Fruit fly (Drosophila melanogaster) whole organism, embryonic: ENCODE measurements around the gene Traf-like.
A peak's percentile ranks its signal among the peaks of the same experiment; 100 is the strongest.

Source experiments
- Abd-B ChIP-seq: fragments of 200-800 bp; sonication (Bioruptor generic); optimal IDR thresholded peaks from 2 replicates; lab custom pipeline; 2018; ENCODE audit warnings: missing biosample characterization, mild to moderate bottlenecking, missing genetic modification characterization, moderate library complexity
- Atf-2 ChIP-seq: fragments of 200-800 bp; sonication (Bioruptor generic); optimal IDR thresholded peaks from 2 replicates; lab custom pipeline; 2016; ENCODE audit warnings: missing biosample characterization, missing genetic modification characterization
- B-H1 ChIP-seq: fragments of 200-800 bp; sonication (Bioruptor generic); IDR thresholded peaks from 3 replicates; pipeline ENCODE4 v1.3.6; 2022; ENCODE audit warnings: missing biosample characterization, missing genetic modification characterization
- CG11093 ChIP-seq: fragments of 200-800 bp; sonication (Bioruptor generic); IDR thresholded peaks from 3 replicates; pipeline ENCODE4 v1.3.6; 2022; ENCODE audit warnings: missing biosample characterization, missing genetic modification characterization
- CG11247 ChIP-seq: fragments of 200-800 bp; sonication (Bioruptor generic); IDR thresholded peaks from 2 replicates; pipeline ENCODE4 v1.3.6; 2022; ENCODE audit warnings: missing biosample characterization, missing genetic modification characterization
- CG11504 ChIP-seq: fragments of 200-800 bp; sonication (Bioruptor generic); optimal IDR thresholded peaks from 3 replicates; lab custom pipeline; 2019; ENCODE audit warnings: missing biosample characterization, mild to moderate bottlenecking, missing genetic modification characterization, moderate library complexity
- CG12219 ChIP-seq: fragments of 200-800 bp; sonication (Bioruptor generic); optimal IDR thresholded peaks from 3 replicates; lab custom pipeline; 2018; ENCODE audit warnings: missing biosample characterization, mild to moderate bottlenecking, missing genetic modification characterization
- CG12942 ChIP-seq: fragments of 200-800 bp; sonication (Bioruptor generic); optimal IDR thresholded peaks from 3 replicates; lab custom pipeline; 2016; ENCODE audit warnings: missing biosample characterization, missing genetic modification characterization
- CG13123 ChIP-seq: fragments of 200-800 bp; sonication (Bioruptor generic); optimal IDR thresholded peaks from 2 replicates; lab custom pipeline; 2016; ENCODE audit warnings: missing biosample characterization, missing genetic modification characterization
- CG2129 ChIP-seq: fragments of 200-800 bp; sonication (Bioruptor generic); IDR thresholded peaks from 2 replicates; pipeline ENCODE4 v1.3.6; 2022; ENCODE audit warnings: missing biosample characterization, missing genetic modification characterization; ENCODE audit not compliant: partially characterized antibody
- CG2712 ChIP-seq: fragments of 200-800 bp; optimal IDR thresholded peaks from 3 replicates; lab custom pipeline; 2019; ENCODE audit warnings: missing biosample characterization, mild to moderate bottlenecking, missing genetic modification characterization, moderate library complexity
- CG2889 ChIP-seq: fragments of 200-800 bp; sonication (Bioruptor generic); IDR thresholded peaks from 3 replicates; pipeline ENCODE4 v1.3.6; 2022; ENCODE audit warnings: missing biosample characterization, missing genetic modification characterization
- CG7786 ChIP-seq: fragments of 200-800 bp; sonication (Bioruptor generic); optimal IDR thresholded peaks from 2 replicates; lab custom pipeline; 2016; ENCODE audit warnings: missing biosample characterization, missing genetic modification characterization
- CG7963 ChIP-seq: fragments of 200-800 bp; sonication (Bioruptor generic); IDR thresholded peaks from 3 replicates; pipeline ENCODE4 v1.3.6; 2022; ENCODE audit warnings: missing biosample characterization, missing genetic modification characterization; ENCODE audit not compliant: partially characterized antibody
- CG9727 ChIP-seq: fragments of 200-800 bp; sonication (Bioruptor generic); optimal IDR thresholded peaks from 3 replicates; lab custom pipeline; 2017; ENCODE audit warnings: missing biosample characterization, mild to moderate bottlenecking, missing genetic modification characterization
- Camta ChIP-seq: fragments of 200-800 bp; sonication (Bioruptor generic); optimal IDR thresholded peaks from 2 replicates; lab custom pipeline; 2016; ENCODE audit warnings: missing biosample characterization, missing genetic modification characterization
- Dfd ChIP-seq, 2 experiments: fragments of >200 bp; optimal IDR thresholded peaks; 2 replicates each; lab custom pipeline; 2017; ENCODE audit warnings: missing biosample characterization in 2 of 2, missing genetic modification characterization in 2 of 2
- Drgx ChIP-seq: fragments of 200-800 bp; sonication (Bioruptor generic); IDR thresholded peaks from 2 replicates; pipeline ENCODE4 v1.3.6; 2022; ENCODE audit warnings: missing biosample characterization, missing genetic modification characterization
- H15 ChIP-seq: fragments of 200-800 bp; sonication (Bioruptor generic); IDR thresholded peaks from 3 replicates; pipeline ENCODE4 v1.3.6; 2022; ENCODE audit warnings: missing biosample characterization, missing genetic modification characterization
- HHEX ChIP-seq: fragments of 200-800 bp; sonication (Bioruptor generic); optimal IDR thresholded peaks from 3 replicates; lab custom pipeline; 2017; ENCODE audit warnings: missing biosample characterization, mild to moderate bottlenecking, missing genetic modification characterization, missing genetic modification reagents
- Hr39 ChIP-seq: fragments of >200 bp; optimal IDR thresholded peaks from 2 replicates; lab custom pipeline; 2017
- Hsf ChIP-seq: fragments of 200-800 bp; sonication (Bioruptor generic); optimal IDR thresholded peaks from 3 replicates; lab custom pipeline; 2016; ENCODE audit warnings: missing biosample characterization, missing genetic modification characterization
- Lhr ChIP-seq: fragments of 200-800 bp; sonication (Bioruptor generic); optimal IDR thresholded peaks from 3 replicates; lab custom pipeline; 2017; ENCODE audit warnings: mild to moderate bottlenecking, missing biosample characterization, missing genetic modification reagents, missing genetic modification characterization
- MTF-1 ChIP-seq: fragments of 200-800 bp; sonication (Bioruptor generic); optimal IDR thresholded peaks from 2 replicates; lab custom pipeline; 2018; ENCODE audit warnings: missing biosample characterization, mild to moderate bottlenecking, missing genetic modification characterization, borderline replicate concordance
- Nf-YA ChIP-seq: fragments of 200-800 bp; sonication (Bioruptor generic); IDR thresholded peaks from 2 replicates; pipeline ENCODE4 v1.3.6; 2022; ENCODE audit warnings: missing biosample characterization, missing genetic modification characterization
- Ravus ChIP-seq: fragments of 200-800 bp; sonication (Bioruptor generic); IDR thresholded peaks from 2 replicates; pipeline ENCODE4 v1.3.6; 2022; ENCODE audit warnings: missing biosample characterization, missing genetic modification characterization
- Six4 ChIP-seq: fragments of 200-800 bp; sonication (Bioruptor generic); optimal IDR thresholded peaks from 2 replicates; lab custom pipeline; 2016; ENCODE audit warnings: missing biosample characterization, missing genetic modification characterization
- Sry-β ChIP-seq: fragments of 200-800 bp; sonication (Bioruptor generic); optimal IDR thresholded peaks from 2 replicates; lab custom pipeline; 2018; ENCODE audit warnings: missing biosample characterization, mild to moderate bottlenecking, missing genetic modification characterization, moderate library complexity
- Ssrp ChIP-seq: fragments of 200-800 bp; sonication (Bioruptor generic); optimal IDR thresholded peaks from 2 replicates; lab custom pipeline; 2018; ENCODE audit warnings: missing biosample characterization, mild to moderate bottlenecking, missing genetic modification characterization, moderate library complexity
- Stat92E ChIP-seq, 3 experiments: fragments of >200 bp in 2 of 3; fragments of 200-800 bp in 1 of 3; sonication (Bioruptor generic) in 1 of 3; optimal IDR thresholded peaks; 2 replicates each; lab custom pipeline; 2017 to 2019; ENCODE audit warnings: missing biosample characterization in 3 of 3, missing genetic modification characterization in 3 of 3, mild to moderate bottlenecking in 1 of 3, moderate library complexity in 1 of 3
- ara ChIP-seq: fragments of 200-800 bp; sonication (Bioruptor generic); IDR thresholded peaks from 2 replicates; pipeline ENCODE4 v1.3.6; 2022; ENCODE audit warnings: missing biosample characterization, missing genetic modification characterization
- bab2 ChIP-seq: fragments of 200-800 bp; sonication (Bioruptor generic); optimal IDR thresholded peaks from 2 replicates; lab custom pipeline; 2016; ENCODE audit warnings: missing biosample characterization, missing genetic modification characterization
- bigmax ChIP-seq: fragments of 200-800 bp; sonication (Bioruptor generic); optimal IDR thresholded peaks from 2 replicates; lab custom pipeline; 2018; ENCODE audit warnings: missing biosample characterization, mild to moderate bottlenecking, missing genetic modification characterization
- da ChIP-seq: fragments of 200-800 bp; sonication (Bioruptor generic); optimal IDR thresholded peaks from 2 replicates; lab custom pipeline; 2016; ENCODE audit warnings: missing biosample characterization, missing genetic modification characterization
- dysf ChIP-seq: fragments of 200-800 bp; sonication (Bioruptor generic); IDR thresholded peaks from 3 replicates; pipeline ENCODE4 v1.3.6; 2022; ENCODE audit warnings: missing biosample characterization, missing genetic modification characterization
- en ChIP-seq: fragments of 200-800 bp; sonication (Bioruptor generic); optimal IDR thresholded peaks from 2 replicates; lab custom pipeline; 2016; ENCODE audit warnings: missing biosample characterization, missing genetic modification characterization
- fu2 ChIP-seq: fragments of 200-800 bp; sonication (Bioruptor generic); optimal IDR thresholded peaks from 2 replicates; lab custom pipeline; 2016; ENCODE audit warnings: missing biosample characterization, missing genetic modification characterization
- ind ChIP-seq: fragments of 200-800 bp; sonication (Bioruptor generic); optimal IDR thresholded peaks from 3 replicates; lab custom pipeline; 2016; ENCODE audit warnings: missing biosample characterization, missing genetic modification characterization
- luna ChIP-seq: fragments of 200-800 bp; sonication (Bioruptor generic); optimal IDR thresholded peaks from 2 replicates; lab custom pipeline; 2016; ENCODE audit warnings: missing biosample characterization, missing genetic modification characterization
- pho ChIP-seq: fragments of 200-800 bp; sonication (Bioruptor generic); optimal IDR thresholded peaks from 2 replicates; lab custom pipeline; 2016; ENCODE audit warnings: missing biosample characterization, missing genetic modification characterization
- pnt ChIP-seq: fragments of 200-800 bp; sonication (Bioruptor generic); optimal IDR thresholded peaks from 3 replicates; lab custom pipeline; 2016; ENCODE audit warnings: missing biosample characterization, missing genetic modification characterization
- ranshi ChIP-seq: fragments of 200-800 bp; sonication (Bioruptor generic); IDR thresholded peaks from 2 replicates; pipeline ENCODE4 v1.3.6; 2022; ENCODE audit warnings: missing biosample characterization, missing genetic modification characterization
- rib ChIP-seq: fragments of 200-800 bp; sonication (Bioruptor generic); IDR thresholded peaks from 2 replicates; pipeline ENCODE4 v1.3.6; 2022; ENCODE audit warnings: missing biosample characterization, missing genetic modification characterization
- schlank ChIP-seq: fragments of 200-800 bp; sonication (Bioruptor generic); optimal IDR thresholded peaks from 2 replicates; lab custom pipeline; 2018; ENCODE audit warnings: missing biosample characterization, mild to moderate bottlenecking, missing genetic modification characterization
- slou ChIP-seq: fragments of 200-800 bp; sonication (Bioruptor generic); optimal IDR thresholded peaks from 3 replicates; lab custom pipeline; 2016; ENCODE audit warnings: missing biosample characterization, missing genetic modification characterization
- sob ChIP-seq: fragments of 200-800 bp; sonication (Bioruptor generic); IDR thresholded peaks from 2 replicates; pipeline ENCODE4 v1.3.6; 2022; ENCODE audit warnings: missing biosample characterization, missing genetic modification characterization
- ttk ChIP-seq: fragments of 200-800 bp; sonication (Bioruptor generic); IDR thresholded peaks from 2 replicates; pipeline ENCODE4 v2.1.2; 2022; ENCODE audit warnings: missing biosample characterization, missing genetic modification characterization
- twi ChIP-seq: fragments of 200-800 bp; optimal IDR thresholded peaks from 2 replicates; lab custom pipeline; 2019; ENCODE audit warnings: missing biosample characterization, mild to moderate bottlenecking, missing genetic modification characterization, moderate library complexity
- vvl ChIP-seq: fragments of 200-800 bp; sonication (Bioruptor generic); IDR thresholded peaks from 2 replicates; pipeline ENCODE4 v1.3.6; 2022; ENCODE audit warnings: missing biosample characterization, missing genetic modification characterization
- zf30C ChIP-seq: fragments of 200-800 bp; sonication (Bioruptor generic); optimal IDR thresholded peaks from 3 replicates; lab custom pipeline; 2018; ENCODE audit warnings: missing biosample characterization, mild to moderate bottlenecking, missing genetic modification characterization
- zfh1 ChIP-seq: fragments of 200-800 bp; sonication (Bioruptor generic); IDR thresholded peaks from 3 replicates; pipeline ENCODE4 v1.3.6; 2022; ENCODE audit warnings: missing biosample characterization, missing genetic modification characterization
- zfh2 ChIP-seq: fragments of 200-800 bp; sonication (Bioruptor generic); optimal IDR thresholded peaks from 2 replicates; lab custom pipeline; 2016; ENCODE audit warnings: missing biosample characterization, missing genetic modification characterization

The Traf-like gene

DNA sequence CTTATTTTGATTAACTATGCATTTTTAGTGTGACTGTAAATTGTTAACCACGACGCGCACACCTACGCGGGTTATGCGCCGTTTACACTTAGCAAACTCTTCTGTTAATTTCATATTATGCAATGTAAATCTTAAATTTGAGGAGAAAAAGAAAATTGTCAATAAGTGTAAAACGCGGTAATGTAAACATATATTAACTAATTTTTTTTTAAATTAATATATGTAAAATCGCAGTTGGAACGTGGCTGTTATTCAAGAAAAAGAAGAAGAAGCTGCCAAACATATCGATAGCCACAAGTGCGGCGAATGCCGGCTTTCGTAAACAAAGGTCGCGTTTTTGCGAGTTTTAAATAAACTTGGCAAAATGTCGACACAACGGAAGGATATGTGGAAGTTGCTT, 23.4 kb upstream of the Traf-like start, which contains the start of the genes TH1 and mei-41 (continued):
- TF ChIP-seq H15 (GFP tag; lab: Robert Waterston, UW) (peak; percentile 93), CG7786 (GFP tag; lab: Kevin White, UChicago) (peak; percentile 41), rib (peak; percentile 89), Ssrp (tag; lab: Kevin White, UChicago) (peak; percentile 93), Abd-B (GFP tag; lab: Kevin White, UChicago) (peak; percentile 95), CG2889 (GFP tag; lab: Robert Waterston, UW) (peak; percentile 91), CG9727 (GFP tag; lab: Kevin White, UChicago) (peak; percentile 91), CG2712 (tag; lab: Kevin White, UChicago) (peak; percentile 94), Sry-β (peak; percentile 56), MTF-1 (GFP tag; lab: Kevin White, UChicago) (peak; percentile 19), ranshi (peak; percentile 97), bigmax (GFP tag; lab: Kevin White, UChicago) (peak; percentile 13), Dfd (GFP tag; optimal IDR thresholded peaks at IDR 0.05; lab: Kevin White, UChicago) (peak in 1 of 2 experiments; percentile 46), dysf (GFP tag; lab: Robert Waterston, UW) (peak; percentile 96), vvl (peak; percentile 97), pnt (GFP tag; lab: Kevin White, UChicago) (peak; percentile 55), ara (GFP tag; lab: Robert Waterston, UW) (peak; percentile 93), Hr39 (lab: Kevin White, UChicago) (no peak), CG12219 (GFP tag; lab: Kevin White, UChicago) (no peak), ttk (GFP tag; lab: Robert Waterston, UW) (peak; percentile 96), pho (GFP tag; lab: Kevin White, UChicago) (peak; percentile 58), Nf-YA (GFP tag; lab: Robert Waterston, UW) (peak; percentile 92), da (GFP tag; lab: Kevin White, UChicago) (no peak), en (GFP tag; lab: Kevin White, UChicago) (no peak), Drgx (GFP tag; lab: Robert Waterston, UW) (peak; percentile 89), slou (GFP tag; lab: Kevin White, UChicago) (no peak), CG11504 (tag; lab: Kevin White, UChicago) (no peak), Lhr (peak; percentile 58), CG13123 (GFP tag; lab: Kevin White, UChicago) (no peak), Ravus (GFP tag; lab: Robert Waterston, UW) (peak; percentile 87), Atf-2 (GFP tag; lab: Kevin White, UChicago) (peak; percentile 19), ind (peak; percentile 85), luna (GFP tag; lab: Kevin White, UChicago) (no peak), schlank (peak; percentile 41), zf30C (GFP tag; lab: Kevin White, UChicago) (no peak), Hsf (peak; percentile 58), Camta (GFP tag; lab: Kevin White, UChicago) (peak; percentile 41), CG11093 (GFP tag; lab: Robert Waterston, UW) (peak; percentile 94), twi (tag; lab: Kevin White, UChicago) (peak; percentile 87), HHEX (GFP tag; lab: Kevin White, UChicago) (peak; percentile 72), fu2 (GFP tag; lab: Kevin White, UChicago) (peak; percentile 7), B-H1 (GFP tag; lab: Robert Waterston, UW) (peak; percentile 93), Stat92E (GFP tag; optimal IDR thresholded peaks at IDR 0.05; lab: Kevin White, UChicago) (no peak), zfh1 (GFP tag; lab: Robert Waterston, UW) (peak; percentile 96), CG12942 (GFP tag; lab: Kevin White, UChicago) (peak; percentile 82), Six4 (peak; percentile 63), sob (GFP tag; lab: Robert Waterston, UW) (peak; percentile 97), zfh2 (GFP tag; lab: Kevin White, UChicago) (peak; percentile 60), CG11247 (GFP tag; lab: Robert Waterston, UW) (peak; percentile 94), bab2 (GFP tag; lab: Kevin White, UChicago) (peak; percentile 60), CG2129 (GFP tag; lab: Robert Waterston, UW) (no peak), CG7963 (GFP tag; lab: Robert Waterston, UW) (no peak)
